Worm (Caenorhabditis elegans) whole organism, L3 larva: Measurements from ENCODE around the gene irld-21.

ENCODE experiments used
- nhr-12 ChIP-seq: fragments of 150-350 bp; optimal IDR thresholded peaks from 2 replicates; lab custom pipeline; 2014; ENCODE audit warnings: missing biosample characterization, missing genetic modification characterization
- nhr-237 ChIP-seq: fragments of 150-350 bp; optimal IDR thresholded peaks from 2 replicates; lab custom pipeline; 2014; ENCODE audit warnings: missing biosample characterization, missing genetic modification characterization
- nhr-25 ChIP-seq: sonication (generic microtip); optimal IDR thresholded peaks from 2 replicates; lab custom pipeline; 2017; ENCODE audit warnings: missing biosample characterization, missing genetic modification characterization
- nhr-28 ChIP-seq: fragments of 150-350 bp; optimal IDR thresholded peaks from 2 replicates; lab custom pipeline; 2014; ENCODE audit warnings: missing biosample characterization, missing genetic modification characterization
- nhr-76 ChIP-seq: fragments of 150-350 bp; sonication (generic microtip); optimal IDR thresholded peaks from 5 replicates; lab custom pipeline; 2014; ENCODE audit warnings: missing biosample characterization, missing genetic modification characterization
- pha-4 ChIP-seq: fragments of 150-350 bp; optimal IDR thresholded peaks from 2 replicates; lab custom pipeline; 2014; ENCODE audit warnings: missing biosample characterization, missing genetic modification reagents, missing genetic modification characterization
- tbx-2 ChIP-seq: sonication (generic microtip); optimal IDR thresholded peaks from 2 replicates; lab custom pipeline; 2016; ENCODE audit warnings: mild to moderate bottlenecking, missing genetic modification characterization, missing compliant biosample characterization
- unc-39 ChIP-seq: sonication (generic microtip); optimal IDR thresholded peaks from 4 replicates; lab custom pipeline; 2017; ENCODE audit warnings: missing biosample characterization, missing genetic modification characterization
- ztf-11 ChIP-seq: fragments of 150-350 bp; optimal IDR thresholded peaks from 2 replicates; lab custom pipeline; 2014; ENCODE audit warnings: missing biosample characterization, missing genetic modification characterization
- ztf-4 ChIP-seq: fragments of 150-350 bp; optimal IDR thresholded peaks from 2 replicates; lab custom pipeline; 2014; ENCODE audit warnings: missing biosample characterization, missing genetic modification characterization

- TF ChIP-seq ztf-11 (no peak), nhr-25 (no peak), tbx-2 (tag; lab: Kevin White, UChicago) (no peak), ztf-4 (tag; lab: Kevin White, UChicago) (no peak), unc-39 (tag; lab: Kevin White, UChicago) (no peak), nhr-28 (no peak), nhr-76 (no peak), pha-4 (tag; lab: Kevin White, UChicago) (no peak), nhr-12 (tag; lab: Kevin White, UChicago) (no peak), nhr-237 (tag; lab: Kevin White, UChicago) (no peak)
Measured at ce11 chrIV:10116765-10117164, 5.3 kb downstream of the irld-21 start.
